Worm (Caenorhabditis elegans) whole organism, late embryonic: ENCODE results near the gene F14F9.4.

Experiments
- F13H6.1 ChIP-seq: sonication (generic microtip); optimal IDR thresholded peaks from 2 replicates; lab custom pipeline; 2016; ENCODE audit warnings: missing genetic modification characterization, missing compliant biosample characterization
- ets-4 ChIP-seq: sonication (generic microtip); optimal IDR thresholded peaks from 2 replicates; lab custom pipeline; 2016; ENCODE audit warnings: missing genetic modification characterization, missing compliant biosample characterization
- hlh-15 ChIP-seq: sonication (generic microtip); optimal IDR thresholded peaks from 2 replicates; lab custom pipeline; 2016; ENCODE audit warnings: missing genetic modification characterization, missing compliant biosample characterization
- unc-42 ChIP-seq: sonication (generic microtip); optimal IDR thresholded peaks from 2 replicates; lab custom pipeline; 2016; ENCODE audit warnings: missing genotype, missing genetic modification characterization, missing compliant biosample characterization
- zip-5 ChIP-seq: sonication (generic microtip); optimal IDR thresholded peaks from 2 replicates; lab custom pipeline; 2016; ENCODE audit warnings: missing genetic modification characterization, missing compliant biosample characterization

- TF ChIP-seq unc-42 (tag; lab: Kevin White, UChicago) = no peak
- TF ChIP-seq F13H6.1 (tag; lab: Kevin White, UChicago) = no peak
- TF ChIP-seq hlh-15 (tag; lab: Kevin White, UChicago) = no peak
- no peak for TF ChIP-seq ets-4 (tag; lab: Kevin White, UChicago)
- TF ChIP-seq zip-5 (tag; lab: Kevin White, UChicago) = no peak
These were observed 37.0 kb downstream of the F14F9.4 start, which contains the start of gene srt-64 for ce11 chrV:5169586-5169985.
